Worm (Caenorhabditis elegans): Measurements from ENCODE around the gene smc-6.

ce11 chrII:11629957-11630356 lies 51.4 kb downstream of the smc-6 start:
- no peak for TF ChIP-seq fos-1 (tag; optimal IDR thresholded peaks at IDR 0.05)
- no peak for TF ChIP-seq ceh-82 (tag; optimal IDR thresholded peaks at IDR 0.05)
- no peak for TF ChIP-seq nhr-11 (tag; optimal IDR thresholded peaks at IDR 0.05)
- no peak for TF ChIP-seq elt-2 (tag; optimal IDR thresholded peaks at IDR 0.05)
- no peak for TF ChIP-seq ztf-11 (tag; optimal IDR thresholded peaks at IDR 0.05)
- TF ChIP-seq elt-1 (tag; optimal IDR thresholded peaks at IDR 0.05): no peak
- TF ChIP-seq egl-27 (tag; optimal IDR thresholded peaks at IDR 0.05): no peak
- TF ChIP-seq snpc-4 (tag; optimal IDR thresholded peaks at IDR 0.05): no peak
- TF ChIP-seq fkh-10 (GFP tag; optimal IDR thresholded peaks at IDR 0.05): no peak
- TF ChIP-seq nhr-237 (tag; optimal IDR thresholded peaks at IDR 0.05): no peak
- no peak for TF ChIP-seq unc-39 (tag; optimal IDR thresholded peaks at IDR 0.05)
- TF ChIP-seq nhr-23 (tag; optimal IDR thresholded peaks at IDR 0.05): no peak
- TF ChIP-seq nfya-1 (tag; optimal IDR thresholded peaks at IDR 0.05; ENCODE audit: insufficient read depth): no peak
- no peak for TF ChIP-seq unc-62 (GFP tag; optimal IDR thresholded peaks at IDR 0.05)

All from whole organism, L3 larva.